Worm (Caenorhabditis elegans): ENCODE results near the gene F19G12.3.
"Not testable (repeated sequence)": the region's sequence is repeated elsewhere in the genome, so short reads cannot be mapped to it uniquely, and the experiment has no call there.

DNA sequence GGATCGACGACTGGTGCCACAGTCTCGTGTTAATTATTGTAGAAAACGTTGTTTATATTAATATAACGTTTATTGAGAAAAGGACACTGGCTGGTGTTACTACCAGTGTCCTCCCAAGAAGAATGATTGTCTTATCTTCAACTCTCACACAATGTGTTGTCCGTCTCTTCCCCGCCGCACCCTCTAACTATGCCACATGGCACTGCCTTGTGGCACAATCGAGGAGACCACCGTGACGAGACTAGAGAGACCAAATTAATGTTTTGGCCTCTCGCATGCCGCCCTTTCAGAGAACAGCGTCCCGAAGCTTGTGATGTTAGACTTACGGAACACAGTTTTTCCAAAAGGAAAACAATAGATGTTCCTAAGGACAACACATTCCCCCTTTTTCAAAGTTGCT lies 2.4 kb upstream of the F19G12.3 start:
- TF ChIP-seq nhr-12 (tag; optimal IDR thresholded peaks at IDR 0.05); mdl-1 (tag; optimal IDR thresholded peaks at IDR 0.05); nhr-11 (tag; optimal IDR thresholded peaks at IDR 0.05); elt-1 (tag; optimal IDR thresholded peaks at IDR 0.05); sea-2 (GFP tag; optimal IDR thresholded peaks at IDR 0.05); ztf-11 (tag; optimal IDR thresholded peaks at IDR 0.05): not testable (repeated sequence)

Measured in whole organism, L3 larva.